Fruit fly (Drosophila melanogaster) whole organism, embryonic: ENCODE results near the gene CG10803.
A peak's percentile ranks its signal among the peaks of the same experiment; 100 is the strongest.

ENCODE experiments used
- Adf1 ChIP-seq: fragments of 200-800 bp; sonication (Bioruptor generic); IDR thresholded peaks from 2 replicates; pipeline ENCODE4 v1.3.6; 2022; ENCODE audit warnings: missing biosample characterization, missing genetic modification characterization
- B-H1 ChIP-seq: fragments of 200-800 bp; sonication (Bioruptor generic); IDR thresholded peaks from 3 replicates; pipeline ENCODE4 v1.3.6; 2022; ENCODE audit warnings: missing biosample characterization, missing genetic modification characterization
- Blimp-1 ChIP-seq: fragments of 200-800 bp; sonication (Bioruptor generic); optimal IDR thresholded peaks from 3 replicates; lab custom pipeline; 2018; ENCODE audit warnings: missing biosample characterization, missing genetic modification characterization, mild to moderate bottlenecking, moderate library complexity, missing genetic modification reagents
- CG1233 ChIP-seq: fragments of 200-800 bp; sonication (Bioruptor generic); optimal IDR thresholded peaks from 4 replicates; lab custom pipeline; 2018; ENCODE audit warnings: missing biosample characterization, mild to moderate bottlenecking, missing genetic modification characterization
- CG12391 ChIP-seq: fragments of 200-800 bp; sonication (Bioruptor generic); optimal IDR thresholded peaks from 3 replicates; lab custom pipeline; 2018; ENCODE audit warnings: missing biosample characterization, mild to moderate bottlenecking, missing genetic modification characterization, moderate library complexity
- CG12744 ChIP-seq: fragments of 200-800 bp; sonication (Bioruptor generic); optimal IDR thresholded peaks from 2 replicates; lab custom pipeline; 2016; ENCODE audit warnings: missing biosample characterization, missing genetic modification characterization
- CG15011 ChIP-seq: fragments of 200-800 bp; sonication (Bioruptor generic); optimal IDR thresholded peaks from 3 replicates; lab custom pipeline; 2018; ENCODE audit warnings: missing biosample characterization, mild to moderate bottlenecking, missing genetic modification characterization
- CG1529 ChIP-seq: fragments of 200-800 bp; sonication (Bioruptor generic); optimal IDR thresholded peaks from 3 replicates; lab custom pipeline; 2018; ENCODE audit warnings: missing biosample characterization, missing genetic modification characterization
- CG1832 ChIP-seq: fragments of 200-800 bp; sonication (Bioruptor generic); optimal IDR thresholded peaks from 2 replicates; lab custom pipeline; 2017; ENCODE audit warnings: missing biosample characterization, mild to moderate bottlenecking, missing genetic modification characterization, inconsistent platforms
- CG18619 ChIP-seq: fragments of 200-800 bp; sonication (Bioruptor generic); optimal IDR thresholded peaks from 3 replicates; lab custom pipeline; 2017; ENCODE audit warnings: missing biosample characterization, mild to moderate bottlenecking, missing genetic modification characterization
- CG2116 ChIP-seq: fragments of 200-800 bp; sonication (Bioruptor generic); optimal IDR thresholded peaks from 3 replicates; lab custom pipeline; 2018; ENCODE audit warnings: missing biosample characterization, mild to moderate bottlenecking, missing genetic modification characterization
- CG2678 ChIP-seq: fragments of 200-800 bp; sonication (Bioruptor generic); optimal IDR thresholded peaks from 3 replicates; lab custom pipeline; 2019; ENCODE audit warnings: missing biosample characterization, mild to moderate bottlenecking, missing genetic modification characterization, moderate library complexity
- CG30403 ChIP-seq: fragments of 200-800 bp; sonication (Bioruptor generic); optimal IDR thresholded peaks from 3 replicates; lab custom pipeline; 2016; ENCODE audit warnings: missing biosample characterization, missing genetic modification characterization
- CG33557 ChIP-seq: fragments of 200-800 bp; sonication (Bioruptor generic); optimal IDR thresholded peaks from 2 replicates; lab custom pipeline; 2019; ENCODE audit warnings: missing biosample characterization, mild to moderate bottlenecking, missing genetic modification characterization, moderate library complexity
- CG4707 ChIP-seq: fragments of 200-800 bp; sonication (Bioruptor generic); optimal IDR thresholded peaks from 2 replicates; lab custom pipeline; 2018; ENCODE audit warnings: missing biosample characterization, mild to moderate bottlenecking, missing genetic modification characterization, moderate library complexity
- CG6854 ChIP-seq: fragments of 200-800 bp; sonication (Bioruptor generic); optimal IDR thresholded peaks from 3 replicates; lab custom pipeline; 2017; ENCODE audit warnings: missing biosample characterization, mild to moderate bottlenecking, missing genetic modification characterization
- CG7357 ChIP-seq: fragments of 200-800 bp; sonication (Bioruptor generic); IDR thresholded peaks from 3 replicates; pipeline ENCODE4 v1.3.6; 2022; ENCODE audit warnings: missing biosample characterization, missing genetic modification characterization
- CG7556 ChIP-seq: fragments of 200-800 bp; sonication (Bioruptor generic); optimal IDR thresholded peaks from 2 replicates; lab custom pipeline; 2017; ENCODE audit warnings: missing biosample characterization, mild to moderate bottlenecking, missing genetic modification characterization
- CTCF ChIP-seq: fragments of 200-800 bp; sonication (Bioruptor generic); optimal IDR thresholded peaks from 2 replicates; lab custom pipeline; 2017; ENCODE audit warnings: missing biosample characterization, mild to moderate bottlenecking, missing genetic modification characterization, moderate library complexity
- D19B ChIP-seq: fragments of 200-800 bp; sonication (Bioruptor generic); optimal IDR thresholded peaks from 2 replicates; lab custom pipeline; 2017; ENCODE audit warnings: missing biosample characterization, mild to moderate bottlenecking, missing genetic modification characterization
- Doc2 ChIP-seq: fragments of 200-800 bp; sonication (Bioruptor generic); IDR thresholded peaks from 2 replicates; pipeline ENCODE4 v1.3.6; 2022; ENCODE audit warnings: missing biosample characterization, missing genetic modification characterization
- Eip74EF ChIP-seq, 2 experiments: fragments of 200-800 bp in 1 of 2; fragments of >200 bp in 1 of 2; sonication (Bioruptor generic) in 1 of 2; optimal IDR thresholded peaks; 2 replicates each; lab custom pipeline; 2017 to 2019; ENCODE audit warnings: missing biosample characterization in 2 of 2, missing genetic modification characterization in 2 of 2, mild to moderate bottlenecking in 1 of 2, moderate library complexity in 1 of 2
- Fer1 ChIP-seq: fragments of 200-800 bp; sonication (Bioruptor generic); optimal IDR thresholded peaks from 2 replicates; lab custom pipeline; 2017; ENCODE audit warnings: missing biosample characterization, mild to moderate bottlenecking, missing genetic modification characterization
- Hand ChIP-seq: fragments of 200-800 bp; sonication (Bioruptor generic); optimal IDR thresholded peaks from 2 replicates; lab custom pipeline; 2017; ENCODE audit warnings: mild to moderate bottlenecking, missing biosample characterization, missing genetic modification reagents, missing genetic modification characterization
- Myb ChIP-seq: fragments of 200-800 bp; sonication (Bioruptor generic); optimal IDR thresholded peaks from 2 replicates; lab custom pipeline; 2016; ENCODE audit warnings: missing biosample characterization, missing genetic modification characterization
- NfI ChIP-seq: fragments of 200-800 bp; sonication (Bioruptor generic); optimal IDR thresholded peaks from 3 replicates; lab custom pipeline; 2018; ENCODE audit warnings: missing biosample characterization, mild to moderate bottlenecking, missing genetic modification characterization, moderate library complexity
- Sin3A ChIP-seq: fragments of >200 bp; optimal IDR thresholded peaks from 2 replicates; lab custom pipeline; 2018
- Ssrp ChIP-seq: fragments of 200-800 bp; sonication (Bioruptor generic); optimal IDR thresholded peaks from 2 replicates; lab custom pipeline; 2018; ENCODE audit warnings: missing biosample characterization, mild to moderate bottlenecking, missing genetic modification characterization, moderate library complexity
- Usf ChIP-seq: fragments of 200-800 bp; sonication (Bioruptor generic); optimal IDR thresholded peaks from 2 replicates; lab custom pipeline; 2017; ENCODE audit warnings: missing genotype, missing biosample characterization, missing genetic modification characterization
- ash1 ChIP-seq: fragments of 200-800 bp; sonication (Bioruptor generic); optimal IDR thresholded peaks from 2 replicates; lab custom pipeline; 2018; ENCODE audit warnings: missing biosample characterization, mild to moderate bottlenecking, missing genetic modification characterization
- bcd ChIP-seq: fragments of 200-800 bp; sonication (Bioruptor generic); optimal IDR thresholded peaks from 2 replicates; lab custom pipeline; 2017; ENCODE audit warnings: missing biosample characterization, mild to moderate bottlenecking, missing genetic modification characterization
- bsh ChIP-seq, 2 experiments: fragments of 200-800 bp; sonication (Bioruptor generic); optimal IDR thresholded peaks; 2 replicates each; lab custom pipeline; 2017 to 2018; ENCODE audit warnings: mild to moderate bottlenecking in 2 of 2, missing biosample characterization in 2 of 2, missing genetic modification characterization in 2 of 2, moderate library complexity in 1 of 2
- caup ChIP-seq: fragments of 200-800 bp; sonication (Bioruptor generic); optimal IDR thresholded peaks from 3 replicates; lab custom pipeline; 2017; ENCODE audit warnings: missing biosample characterization, mild to moderate bottlenecking, missing genetic modification characterization, moderate library complexity; ENCODE audit not compliant: severe bottlenecking
- chif ChIP-seq, 2 experiments: fragments of 200-800 bp; sonication (Bioruptor generic); optimal IDR thresholded peaks; 3 replicates each; lab custom pipeline; 2016; ENCODE audit warnings: missing biosample characterization in 2 of 2, missing genetic modification characterization in 2 of 2
- chinmo ChIP-seq: fragments of 200-800 bp; sonication (Bioruptor generic); IDR thresholded peaks from 4 replicates; pipeline ENCODE4 v1.3.6; 2022; ENCODE audit warnings: missing biosample characterization, missing genetic modification characterization; ENCODE audit not compliant: partially characterized antibody
- dan ChIP-seq: fragments of 200-800 bp; sonication (Bioruptor generic); IDR thresholded peaks from 2 replicates; pipeline ENCODE4 v1.3.6; 2022; ENCODE audit warnings: missing biosample characterization, missing genetic modification characterization
- danr ChIP-seq: fragments of 200-800 bp; sonication (Bioruptor generic); IDR thresholded peaks from 2 replicates; pipeline ENCODE4 v1.3.6; 2022; ENCODE audit warnings: missing biosample characterization, missing genetic modification characterization
- dmrt99B ChIP-seq: fragments of 200-800 bp; sonication (Bioruptor generic); optimal IDR thresholded peaks from 2 replicates; lab custom pipeline; 2018; ENCODE audit warnings: missing biosample characterization, mild to moderate bottlenecking, missing genetic modification characterization, moderate library complexity
- dpn ChIP-seq, 2 experiments: fragments of 200-800 bp; sonication (Bioruptor generic); optimal IDR thresholded peaks; 3 replicates each; lab custom pipeline; 2016; ENCODE audit warnings: missing biosample characterization in 2 of 2, missing genetic modification characterization in 2 of 2
- fd3F ChIP-seq: fragments of 200-800 bp; sonication (Bioruptor generic); optimal IDR thresholded peaks from 2 replicates; lab custom pipeline; 2018; ENCODE audit warnings: missing biosample characterization, mild to moderate bottlenecking, missing genetic modification characterization, moderate library complexity
- gem ChIP-seq: fragments of 200-800 bp; sonication (Bioruptor generic); optimal IDR thresholded peaks from 2 replicates; lab custom pipeline; 2019; ENCODE audit warnings: missing biosample characterization, mild to moderate bottlenecking, missing genetic modification characterization, moderate library complexity
- gro ChIP-seq: fragments of 200-800 bp; sonication (Bioruptor generic); optimal IDR thresholded peaks from 2 replicates; lab custom pipeline; 2016; ENCODE audit warnings: missing biosample characterization, missing genetic modification characterization
- gt ChIP-seq: fragments of 200-800 bp; sonication (Bioruptor generic); IDR thresholded peaks from 2 replicates; pipeline ENCODE4 v1.3.6; 2022; ENCODE audit warnings: missing biosample characterization, missing genetic modification characterization
- kah ChIP-seq: fragments of 200-800 bp; sonication (Bioruptor generic); optimal IDR thresholded peaks from 2 replicates; lab custom pipeline; 2018; ENCODE audit warnings: missing biosample characterization, mild to moderate bottlenecking, missing genetic modification characterization
- row ChIP-seq: fragments of 200-800 bp; sonication (Bioruptor generic); IDR thresholded peaks from 3 replicates; pipeline ENCODE4 v1.3.6; 2022; ENCODE audit warnings: missing biosample characterization, missing genetic modification characterization
- tin ChIP-seq: fragments of 200-800 bp; sonication (Bioruptor generic); optimal IDR thresholded peaks from 3 replicates; lab custom pipeline; 2016; ENCODE audit warnings: missing biosample characterization, missing genetic modification characterization
- trem ChIP-seq: fragments of 200-800 bp; optimal IDR thresholded peaks from 3 replicates; lab custom pipeline; 2019; ENCODE audit warnings: missing biosample characterization, mild to moderate bottlenecking, missing genetic modification characterization, moderate library complexity
- wor ChIP-seq: fragments of 200-800 bp; sonication (Bioruptor generic); IDR thresholded peaks from 2 replicates; pipeline ENCODE4 v1.3.6; 2022; ENCODE audit warnings: missing biosample characterization, missing genetic modification characterization

CG10803 gene

DNA sequence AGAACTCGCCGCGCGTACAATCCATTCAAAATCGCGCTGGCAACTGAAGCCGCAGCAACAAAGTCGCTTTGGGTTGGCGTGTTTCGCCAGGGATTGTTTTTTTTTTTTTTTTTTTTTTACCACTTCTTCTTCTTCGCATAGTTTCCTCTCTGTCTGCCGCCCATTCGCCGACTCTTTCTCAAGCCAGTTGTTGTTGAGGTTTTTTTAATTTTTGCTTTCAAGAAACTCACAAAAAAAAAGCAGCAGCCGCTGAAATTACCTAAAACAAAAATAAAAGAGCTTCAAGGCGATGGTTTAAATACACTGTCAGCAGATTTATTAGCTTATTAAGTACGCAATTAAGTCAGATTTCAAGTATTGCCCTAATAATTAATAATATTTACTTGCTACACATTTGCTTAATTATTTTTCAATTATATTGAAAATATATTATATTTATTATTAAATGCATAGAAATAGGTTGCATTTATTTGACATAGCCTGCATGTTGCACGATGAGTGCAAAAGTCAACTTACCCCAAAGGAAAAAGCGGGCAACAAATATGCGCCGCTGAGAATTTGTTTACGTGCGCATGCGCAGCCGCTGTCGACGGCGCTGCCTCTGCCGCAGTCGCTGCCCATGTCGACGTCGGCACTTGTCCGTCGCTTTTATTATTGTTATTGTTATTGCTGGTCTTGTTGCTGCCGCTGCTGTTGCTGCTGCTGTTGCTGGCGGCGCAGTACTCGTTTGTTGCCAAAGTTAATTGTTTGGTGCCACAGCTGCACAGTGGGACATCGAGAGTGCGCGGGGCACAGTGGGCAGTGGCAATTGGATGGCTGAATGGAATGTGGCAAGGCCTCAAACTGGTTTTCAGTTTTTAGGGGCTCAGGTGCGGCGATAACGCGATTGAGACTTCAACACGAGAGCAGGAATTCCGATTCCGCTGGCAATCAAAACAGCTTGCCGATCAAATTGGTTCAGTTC is 10.7 kb upstream of the CG10803 start, which contains the start of gene CG12206 (continued):
- TF ChIP-seq Adf1 (peak; percentile 92), CG30403 (GFP tag; lab: Kevin White, UChicago) (peak; percentile 45), CG6854 (GFP tag; lab: Kevin White, UChicago) (peak; percentile 59), CG18619 (GFP tag; lab: Kevin White, UChicago) (peak; percentile 21), Sin3A (no peak), Doc2 (GFP tag; lab: Robert Waterston, UW) (no peak), CG1529 (GFP tag; lab: Kevin White, UChicago) (no peak), CG12391 (tag; lab: Kevin White, UChicago) (peak; percentile 55), trem (tag; lab: Kevin White, UChicago) (peak; percentile 8), gro (GFP tag; lab: Kevin White, UChicago) (no peak), CG4707 (GFP tag; lab: Kevin White, UChicago) (peak; percentile 93), CG12744 (GFP tag; lab: Kevin White, UChicago) (no peak), CG1832 (GFP tag; lab: Kevin White, UChicago) (no peak), CG2678 (tag; lab: Kevin White, UChicago) (peak; percentile 83), tin (GFP tag; lab: Kevin White, UChicago) (peak; percentile 13), Eip74EF (GFP tag; optimal IDR thresholded peaks at IDR 0.05; lab: Kevin White, UChicago) (peak in 1 of 2 experiments; percentile 45), gt (GFP tag; lab: Robert Waterston, UW) (no peak), CG1233 (GFP tag; lab: Kevin White, UChicago) (peak; percentile 52), bcd (GFP tag; lab: Kevin White, UChicago) (peak; percentile 58), Hand (no peak), CG7556 (GFP tag; lab: Kevin White, UChicago) (peak; percentile 64), Fer1 (peak; percentile 56), dmrt99B (tag; lab: Kevin White, UChicago) (peak; percentile 72), dan (no peak), kah (GFP tag; lab: Kevin White, UChicago) (no peak), danr (GFP tag; lab: Robert Waterston, UW) (no peak), CG2116 (GFP tag; lab: Kevin White, UChicago) (no peak), chif (GFP tag; optimal IDR thresholded peaks at IDR 0.05; lab: Kevin White, UChicago) (no peak), CG7357 (GFP tag; lab: Robert Waterston, UW) (0 out of 3 replicates have a peak, but pooled peaks have one; percentile 18), Usf (GFP tag; lab: Kevin White, UChicago) (peak; percentile 39), NfI (GFP tag; lab: Kevin White, UChicago) (peak; percentile 52), fd3F (GFP tag; lab: Kevin White, UChicago) (peak; percentile 43), CG33557 (GFP tag; lab: Kevin White, UChicago) (no peak), ash1 (GFP tag; lab: Kevin White, UChicago) (no peak), bsh (GFP tag; optimal IDR thresholded peaks at IDR 0.05; lab: Kevin White, UChicago) (peak; percentile 61 to 86), chinmo (GFP tag; lab: Robert Waterston, UW) (peak; percentile 71; the same call in 2 of the 4 replicates), gem (peak; percentile 78), row (peak; percentile 81), B-H1 (peak; percentile 52; the same call in 2 of the 3 replicates), Ssrp (tag; lab: Kevin White, UChicago) (peak; percentile 53), caup (GFP tag; lab: Kevin White, UChicago) (peak; percentile 66), D19B (GFP tag; lab: Kevin White, UChicago) (peak; percentile 35), Myb (GFP tag; lab: Kevin White, UChicago) (no peak), CG15011 (GFP tag; lab: Kevin White, UChicago) (peak; percentile 12), wor (GFP tag; lab: Robert Waterston, UW) (peak; percentile 27), CTCF (GFP tag; lab: Kevin White, UChicago) (no peak), dpn (GFP tag; optimal IDR thresholded peaks at IDR 0.05; lab: Kevin White, UChicago) (peak in 1 of 2 experiments; percentile 31), Blimp-1 (GFP tag; lab: Kevin White, UChicago) (peak; percentile 46)
